Worm (Caenorhabditis elegans) whole organism, mixed stage, embryonic: Measurements from ENCODE around the gene scl-1.
A peak's percentile ranks its signal among the peaks of the same experiment; 100 is the strongest.

Experiments used
- M03D4.4 ChIP-seq: sonication (generic microtip); optimal IDR thresholded peaks from 2 replicates; lab custom pipeline; 2017; ENCODE audit warnings: mild to moderate bottlenecking, missing genetic modification characterization, missing compliant biosample characterization
- bed-3 ChIP-seq: fragments of 200-800 bp; sonication (Bioruptor generic); optimal IDR thresholded peaks from 3 replicates; lab custom pipeline; 2018; ENCODE audit warnings: mild to moderate bottlenecking, missing genetic modification characterization, moderate library complexity, missing compliant biosample characterization
- blmp-1 ChIP-seq: fragments of 150-350 bp; optimal IDR thresholded peaks from 2 replicates; lab custom pipeline; 2014; ENCODE audit warnings: missing biosample characterization, missing genetic modification characterization
- ceh-39 ChIP-seq: fragments of 150-350 bp; optimal IDR thresholded peaks from 2 replicates; lab custom pipeline; 2014; ENCODE audit warnings: missing biosample characterization, missing genetic modification characterization
- ceh-43 ChIP-seq: fragments of 200-800 bp; sonication (Bioruptor generic); optimal IDR thresholded peaks from 2 replicates; lab custom pipeline; 2018; ENCODE audit warnings: mild to moderate bottlenecking, missing genetic modification characterization, moderate library complexity, missing compliant biosample characterization
- ceh-83 ChIP-seq: fragments of 200-800 bp; sonication (Bioruptor generic); optimal IDR thresholded peaks from 2 replicates; lab custom pipeline; 2018; ENCODE audit warnings: mild to moderate bottlenecking, missing genetic modification characterization, missing compliant biosample characterization
- ces-1 ChIP-seq: fragments of 150-350 bp; optimal IDR thresholded peaks from 2 replicates; lab custom pipeline; 2014; ENCODE audit warnings: missing biosample characterization, missing genetic modification reagents, missing genetic modification characterization
- cnd-1 ChIP-seq: fragments of 200-800 bp; sonication (Bioruptor generic); optimal IDR thresholded peaks from 2 replicates; lab custom pipeline; 2018; ENCODE audit warnings: mild to moderate bottlenecking, missing genetic modification characterization, missing compliant biosample characterization
- drap-1 ChIP-seq: fragments of 200-800 bp; sonication (Bioruptor generic); optimal IDR thresholded peaks from 3 replicates; lab custom pipeline; 2018; ENCODE audit warnings: mild to moderate bottlenecking, missing genetic modification characterization, missing compliant biosample characterization
- elt-3 ChIP-seq: fragments of 150-350 bp; optimal IDR thresholded peaks from 2 replicates; lab custom pipeline; 2014; ENCODE audit warnings: missing biosample characterization, missing genetic modification characterization
- flh-1 ChIP-seq: fragments of 200-800 bp; sonication (Bioruptor generic); optimal IDR thresholded peaks from 2 replicates; lab custom pipeline; 2018; ENCODE audit warnings: mild to moderate bottlenecking, missing genetic modification characterization, moderate library complexity, missing compliant biosample characterization
- ham-2 ChIP-seq: fragments of 200-800 bp; sonication (Bioruptor generic); optimal IDR thresholded peaks from 2 replicates; lab custom pipeline; 2018; ENCODE audit warnings: mild to moderate bottlenecking, missing genetic modification characterization, missing compliant biosample characterization
- hlh-1 ChIP-seq: fragments of 150-350 bp; optimal IDR thresholded peaks from 2 replicates; lab custom pipeline; 2014; ENCODE audit warnings: missing biosample characterization, missing genetic modification reagents, missing genetic modification characterization
- lin-13 ChIP-seq: fragments of 150-350 bp; optimal IDR thresholded peaks from 2 replicates; lab custom pipeline; 2014; ENCODE audit warnings: missing biosample characterization, missing genetic modification characterization
- lin-32 ChIP-seq: fragments of 200-800 bp; sonication (Bioruptor generic); optimal IDR thresholded peaks from 2 replicates; lab custom pipeline; 2018; ENCODE audit warnings: mild to moderate bottlenecking, missing genetic modification characterization, missing compliant biosample characterization
- lsy-2 ChIP-seq: fragments of 150-350 bp; optimal IDR thresholded peaks from 2 replicates; lab custom pipeline; 2014; ENCODE audit warnings: missing biosample characterization, missing genetic modification characterization
- mab-5 ChIP-seq: fragments of 150-350 bp; optimal IDR thresholded peaks from 2 replicates; lab custom pipeline; 2014; ENCODE audit warnings: missing biosample characterization, missing genetic modification characterization
- mep-1 ChIP-seq: fragments of 150-350 bp; optimal IDR thresholded peaks from 2 replicates; lab custom pipeline; 2017; ENCODE audit warnings: missing biosample characterization, missing genetic modification reagents, missing genetic modification characterization, inconsistent platforms
- mls-2 ChIP-seq: sonication (generic microtip); optimal IDR thresholded peaks from 2 replicates; lab custom pipeline; 2016; ENCODE audit warnings: mild to moderate bottlenecking, missing genetic modification characterization, moderate library complexity, missing compliant biosample characterization
- nhr-12 ChIP-seq: fragments of 150-350 bp; optimal IDR thresholded peaks from 2 replicates; lab custom pipeline; 2014; ENCODE audit warnings: missing biosample characterization, missing genetic modification characterization
- nhr-2 ChIP-seq: fragments of 150-350 bp; optimal IDR thresholded peaks from 2 replicates; lab custom pipeline; 2014; ENCODE audit warnings: missing biosample characterization, missing genetic modification characterization
- nhr-237 ChIP-seq: fragments of 150-350 bp; optimal IDR thresholded peaks from 2 replicates; lab custom pipeline; 2014; ENCODE audit warnings: missing biosample characterization, missing genetic modification characterization
- nhr-28 ChIP-seq: fragments of 150-350 bp; optimal IDR thresholded peaks from 2 replicates; lab custom pipeline; 2014; ENCODE audit warnings: missing biosample characterization, missing genetic modification characterization
- nhr-76 ChIP-seq: sonication (generic microtip); optimal IDR thresholded peaks from 2 replicates; lab custom pipeline; 2017; ENCODE audit warnings: missing biosample characterization, missing genetic modification characterization
- pha-4 ChIP-seq: fragments of 150-350 bp; optimal IDR thresholded peaks from 2 replicates; lab custom pipeline; 2018; ENCODE audit warnings: missing biosample characterization, missing genetic modification reagents, missing genetic modification characterization
- sem-2 ChIP-seq: fragments of 200-800 bp; sonication (Bioruptor generic); optimal IDR thresholded peaks from 2 replicates; lab custom pipeline; 2018; ENCODE audit warnings: mild to moderate bottlenecking, missing genetic modification characterization, missing compliant biosample characterization
- sptf-1 ChIP-seq: sonication (generic microtip); optimal IDR thresholded peaks from 2 replicates; lab custom pipeline; 2017; ENCODE audit warnings: mild to moderate bottlenecking, missing genetic modification characterization, moderate library complexity, missing compliant biosample characterization
- tbx-8 ChIP-seq: fragments of 200-800 bp; sonication (Bioruptor generic); optimal IDR thresholded peaks from 2 replicates; lab custom pipeline; 2018; ENCODE audit warnings: mild to moderate bottlenecking, missing genetic modification characterization, moderate library complexity, missing compliant biosample characterization
- unc-120 ChIP-seq: sonication (generic microtip); optimal IDR thresholded peaks from 2 replicates; lab custom pipeline; 2017; ENCODE audit warnings: missing genetic modification characterization, missing compliant biosample characterization; ENCODE audit not compliant: poor library complexity, severe bottlenecking
- unc-39 ChIP-seq: fragments of 150-350 bp; optimal IDR thresholded peaks from 2 replicates; lab custom pipeline; 2014; ENCODE audit warnings: missing biosample characterization, missing genetic modification characterization
- unc-62 ChIP-seq: fragments of 150-350 bp; optimal IDR thresholded peaks from 2 replicates; lab custom pipeline; 2014; ENCODE audit warnings: missing biosample characterization, missing genetic modification reagents, missing genetic modification characterization
- zip-8 ChIP-seq: fragments of 150-350 bp; optimal IDR thresholded peaks from 2 replicates; lab custom pipeline; 2014; ENCODE audit warnings: missing biosample characterization, missing genetic modification characterization
- ztf-11 ChIP-seq: fragments of 150-350 bp; optimal IDR thresholded peaks from 2 replicates; lab custom pipeline; 2014; ENCODE audit warnings: missing biosample characterization, missing genetic modification characterization

scl-1 gene

ce11 chrIV:13093677-13094076 is 37.6 kb downstream of the scl-1 start, which contains the start of the genes prcc-1 and C39E9.12:
Gene prcc-1, minus strand, starts transcription at chrIV:13093795.
Gene C39E9.12, plus strand, starts transcription at chrIV:13094007.
- TF ChIP-seq mep-1 (tag; lab: Kevin White, UChicago) (peak; percentile 68), nhr-2 (tag; lab: Kevin White, UChicago) (no peak), blmp-1 (tag; lab: Kevin White, UChicago) (no peak), pha-4 (tag; lab: Kevin White, UChicago) (peak; percentile 25), ceh-39 (peak; percentile 76), lsy-2 (tag; lab: Kevin White, UChicago) (peak; percentile 71), unc-62 (GFP tag; lab: Kevin White, UChicago) (peak; percentile 33), nhr-237 (tag; lab: Kevin White, UChicago) (peak; percentile 70), hlh-1 (tag; lab: Kevin White, UChicago) (peak; percentile 61)
- TF ChIP-seq, all 35 proteins: peak for 7

- no peak for TF ChIP-seq elt-3
- no peak for TF ChIP-seq nhr-12 (tag; lab: Kevin White, UChicago)
- TF ChIP-seq sem-2 (GFP tag; lab: Kevin White, UChicago) = no peak
- TF ChIP-seq lsy-2 (tag; lab: Kevin White, UChicago) = no peak
- TF ChIP-seq nhr-28 (tag; lab: Kevin White, UChicago) = no peak
- no peak for TF ChIP-seq ces-1
- no peak for TF ChIP-seq lin-13
- no peak for TF ChIP-seq mep-1 (tag; lab: Kevin White, UChicago)
- TF ChIP-seq unc-39 = no peak
- TF ChIP-seq blmp-1 (tag; lab: Kevin White, UChicago) = no peak
- TF ChIP-seq zip-8 (tag; lab: Kevin White, UChicago) = no peak
- no peak for TF ChIP-seq flh-1 (GFP tag; lab: Kevin White, UChicago)
- no peak for TF ChIP-seq hlh-1 (tag; lab: Kevin White, UChicago)
- TF ChIP-seq ztf-11 = no peak
- no peak for TF ChIP-seq M03D4.4 (tag; lab: Kevin White, UChicago)
- no peak for TF ChIP-seq unc-120
- no peak for TF ChIP-seq lin-32 (GFP tag; lab: Kevin White, UChicago)
These were observed 39.3 kb downstream of the scl-1 start, which contains the start of gene rfc-3 for ce11 chrIV:13095462-13095861. Gene rfc-3, plus strand, starts transcription at chrIV:13095762.

ce11 chrIV:13096778-13097177 is 40.7 kb downstream of the scl-1 start:
- TF ChIP-seq M03D4.4 (tag; lab: Kevin White, UChicago) = no peak
- TF ChIP-seq ham-2 (GFP tag; lab: Kevin White, UChicago) = no peak
- no peak for TF ChIP-seq zip-8 (tag; lab: Kevin White, UChicago)
- TF ChIP-seq ces-1 = no peak
- TF ChIP-seq elt-3 = no peak
- no peak for TF ChIP-seq ceh-43
- TF ChIP-seq bed-3 (GFP tag; lab: Kevin White, UChicago) = no peak
- TF ChIP-seq lsy-2 (tag; lab: Kevin White, UChicago) = no peak
- TF ChIP-seq nhr-12 (tag; lab: Kevin White, UChicago) = no peak
- no peak for TF ChIP-seq lin-13
- no peak for TF ChIP-seq blmp-1 (tag; lab: Kevin White, UChicago)
- no peak for TF ChIP-seq drap-1 (GFP tag; lab: Kevin White, UChicago)
- no peak for TF ChIP-seq mep-1 (tag; lab: Kevin White, UChicago)
- TF ChIP-seq hlh-1 (tag; lab: Kevin White, UChicago) = no peak
- no peak for TF ChIP-seq mab-5 (tag; lab: Kevin White, UChicago)
- TF ChIP-seq ceh-39 = no peak
- no peak for TF ChIP-seq sptf-1
- TF ChIP-seq unc-39 = no peak
- no peak for TF ChIP-seq cnd-1 (tag; lab: Kevin White, UChicago)
- TF ChIP-seq nhr-237 (tag; lab: Kevin White, UChicago) = no peak

- TF ChIP-seq flh-1 (GFP tag; lab: Kevin White, UChicago) (no peak), lin-13 (peak; percentile 34), ham-2 (GFP tag; lab: Kevin White, UChicago) (peak; percentile 46), lsy-2 (tag; lab: Kevin White, UChicago) (peak; percentile 63), ceh-83 (no peak), ces-1 (peak; percentile 99), hlh-1 (tag; lab: Kevin White, UChicago) (peak; percentile 19), nhr-237 (tag; lab: Kevin White, UChicago) (peak; percentile 22), mls-2 (tag; lab: Kevin White, UChicago) (no peak), nhr-76 (tag; lab: Kevin White, UChicago) (no peak), unc-120 (no peak), ceh-43 (no peak), tbx-8 (GFP tag; lab: Kevin White, UChicago) (no peak), lin-32 (GFP tag; lab: Kevin White, UChicago) (no peak), nhr-12 (tag; lab: Kevin White, UChicago) (no peak), cnd-1 (tag; lab: Kevin White, UChicago) (no peak), pha-4 (tag; lab: Kevin White, UChicago) (peak; percentile 23), nhr-2 (tag; lab: Kevin White, UChicago) (no peak), mab-5 (tag; lab: Kevin White, UChicago) (no peak), zip-8 (tag; lab: Kevin White, UChicago) (no peak), sem-2 (GFP tag; lab: Kevin White, UChicago) (no peak), unc-62 (GFP tag; lab: Kevin White, UChicago) (no peak), blmp-1 (tag; lab: Kevin White, UChicago) (no peak), ztf-11 (no peak), ceh-39 (no peak), mep-1 (tag; lab: Kevin White, UChicago) (peak; percentile 76)
These were observed 42.5 kb downstream of the scl-1 start, which contains the start of the genes dli-1, tin-9.2 and exos-4.1 for ce11 chrIV:13098652-13099051. Gene dli-1, minus strand, starts transcription at chrIV:13098792. Gene tin-9.2, plus strand, starts transcription at chrIV:13098995. Gene exos-4.1, plus strand, starts transcription at chrIV:13098999.
